Fruit fly (Drosophila melanogaster) whole organism, embryonic: ENCODE results near the gene AsnRS.

Experiments
- C15 ChIP-seq: fragments of 200-800 bp; sonication (Bioruptor generic); IDR thresholded peaks from 3 replicates; pipeline ENCODE4 v1.3.6; 2022; ENCODE audit warnings: missing biosample characterization, missing genetic modification characterization
- CG10147 ChIP-seq: fragments of 200-800 bp; sonication (Bioruptor generic); optimal IDR thresholded peaks from 2 replicates; lab custom pipeline; 2019; ENCODE audit warnings: missing biosample characterization, mild to moderate bottlenecking, missing genetic modification characterization, moderate library complexity
- CG11723 ChIP-seq: fragments of 200-800 bp; sonication (Bioruptor generic); optimal IDR thresholded peaks from 2 replicates; lab custom pipeline; 2017; ENCODE audit warnings: missing biosample characterization, mild to moderate bottlenecking, missing genetic modification characterization
- CG1233 ChIP-seq: fragments of 200-800 bp; sonication (Bioruptor generic); optimal IDR thresholded peaks from 4 replicates; lab custom pipeline; 2018; ENCODE audit warnings: missing biosample characterization, mild to moderate bottlenecking, missing genetic modification characterization
- CG13287 ChIP-seq: fragments of 200-800 bp; sonication (Bioruptor generic); IDR thresholded peaks from 2 replicates; pipeline ENCODE4 v1.3.6; 2022; ENCODE audit warnings: missing biosample characterization, missing genetic modification characterization; ENCODE audit not compliant: partially characterized antibody
- CG13624 ChIP-seq: fragments of 200-800 bp; sonication (Bioruptor generic); optimal IDR thresholded peaks from 2 replicates; lab custom pipeline; 2016; ENCODE audit warnings: missing biosample characterization, missing genetic modification characterization
- CG14014 ChIP-seq: fragments of 200-800 bp; sonication (Bioruptor generic); IDR thresholded peaks from 2 replicates; pipeline ENCODE4 v1.3.6; 2022; ENCODE audit warnings: missing biosample characterization, missing genetic modification characterization
- CG14860 ChIP-seq: fragments of 200-800 bp; sonication (Bioruptor generic); IDR thresholded peaks from 3 replicates; pipeline ENCODE4 v1.3.6; 2022; ENCODE audit warnings: missing biosample characterization, missing genetic modification characterization; ENCODE audit not compliant: partially characterized antibody
- CG17328 ChIP-seq: fragments of 200-800 bp; sonication (Bioruptor generic); IDR thresholded peaks from 2 replicates; pipeline ENCODE4 v1.3.6; 2022; ENCODE audit warnings: missing biosample characterization, missing genetic modification characterization
- CG17912 ChIP-seq: fragments of 200-800 bp; sonication (Bioruptor generic); optimal IDR thresholded peaks from 2 replicates; lab custom pipeline; 2018; ENCODE audit warnings: missing biosample characterization, mild to moderate bottlenecking, missing genetic modification characterization
- CG18619 ChIP-seq: fragments of 200-800 bp; sonication (Bioruptor generic); optimal IDR thresholded peaks from 3 replicates; lab custom pipeline; 2017; ENCODE audit warnings: missing biosample characterization, mild to moderate bottlenecking, missing genetic modification characterization
- CG2199 ChIP-seq: fragments of 200-800 bp; sonication (Bioruptor generic); IDR thresholded peaks from 3 replicates; pipeline ENCODE4 v1.3.6; 2022; ENCODE audit warnings: missing biosample characterization, missing genetic modification characterization
- CG31388 ChIP-seq: fragments of 200-800 bp; sonication (Bioruptor generic); optimal IDR thresholded peaks from 2 replicates; lab custom pipeline; 2016; ENCODE audit warnings: missing biosample characterization, missing genetic modification characterization
- CG31441 ChIP-seq: fragments of 200-800 bp; sonication (Bioruptor generic); IDR thresholded peaks from 2 replicates; pipeline ENCODE4 v1.3.6; 2022; ENCODE audit warnings: missing biosample characterization, missing genetic modification characterization
- CG3726 ChIP-seq: fragments of 200-800 bp; sonication (Bioruptor generic); IDR thresholded peaks from 3 replicates; pipeline ENCODE4, ENCODE4 v1.3.6; 2022; ENCODE audit warnings: missing biosample characterization, missing genetic modification characterization
- CG7271 ChIP-seq: fragments of 200-800 bp; sonication (Bioruptor generic); optimal IDR thresholded peaks from 2 replicates; lab custom pipeline; 2018; ENCODE audit warnings: missing biosample characterization, mild to moderate bottlenecking, missing genetic modification characterization, moderate library complexity
- CG9876 ChIP-seq: fragments of 200-800 bp; sonication (Bioruptor generic); optimal IDR thresholded peaks from 2 replicates; lab custom pipeline; 2016; ENCODE audit warnings: missing biosample characterization, missing genetic modification characterization
- D19A ChIP-seq: fragments of 200-800 bp; optimal IDR thresholded peaks from 3 replicates; lab custom pipeline; 2019; ENCODE audit warnings: missing biosample characterization, mild to moderate bottlenecking, missing genetic modification characterization, moderate library complexity
- Elba2 ChIP-seq: fragments of 200-800 bp; sonication (Bioruptor generic); optimal IDR thresholded peaks from 3 replicates; lab custom pipeline; 2016; ENCODE audit warnings: missing biosample characterization, missing genetic modification characterization
- Fer3 ChIP-seq: fragments of 200-800 bp; sonication (Bioruptor generic); optimal IDR thresholded peaks from 2 replicates; lab custom pipeline; 2018; ENCODE audit warnings: missing biosample characterization, mild to moderate bottlenecking, missing genetic modification characterization, moderate library complexity
- GATAe ChIP-seq: fragments of 200-800 bp; sonication (Bioruptor generic); conservative IDR thresholded peaks from 2 replicates; pipeline ENCODE4 v1.3.6; 2022; ENCODE audit warnings: missing biosample characterization, missing genetic modification characterization
- Gug ChIP-seq: fragments of 200-800 bp; sonication (Bioruptor generic); IDR thresholded peaks from 4 replicates; pipeline ENCODE4 v1.3.6; 2022; ENCODE audit warnings: missing biosample characterization, missing genetic modification characterization
- HLH4C ChIP-seq: fragments of 200-800 bp; sonication (Bioruptor generic); IDR thresholded peaks from 3 replicates; pipeline ENCODE4 v1.3.6; 2022; ENCODE audit warnings: missing biosample characterization, missing genetic modification characterization; ENCODE audit not compliant: partially characterized antibody
- Hey ChIP-seq: fragments of 200-800 bp; sonication (Bioruptor generic); optimal IDR thresholded peaks from 3 replicates; lab custom pipeline; 2018; ENCODE audit warnings: missing biosample characterization, mild to moderate bottlenecking, missing genetic modification characterization
- Hmr ChIP-seq: fragments of 200-800 bp; sonication (Bioruptor generic); optimal IDR thresholded peaks from 3 replicates; lab custom pipeline; 2017; ENCODE audit warnings: mild to moderate bottlenecking, missing biosample characterization, missing genetic modification reagents, missing genetic modification characterization
- Jarid2 ChIP-seq: fragments of 200-800 bp; sonication (Bioruptor generic); optimal IDR thresholded peaks from 3 replicates; lab custom pipeline; 2017; ENCODE audit warnings: mild to moderate bottlenecking, missing biosample characterization, missing genetic modification reagents, missing genetic modification characterization
- Lpt ChIP-seq: fragments of >200 bp; optimal IDR thresholded peaks from 2 replicates; lab custom pipeline; 2018; ENCODE audit warnings: missing biosample characterization, missing genetic modification characterization
- Max ChIP-seq: fragments of 200-800 bp; sonication (Bioruptor generic); optimal IDR thresholded peaks from 2 replicates; lab custom pipeline; 2016; ENCODE audit warnings: missing biosample characterization, mild to moderate bottlenecking, missing genetic modification characterization
- NC2α ChIP-seq: fragments of 200-800 bp; sonication (Bioruptor generic); optimal IDR thresholded peaks from 2 replicates; lab custom pipeline; 2016; ENCODE audit warnings: missing biosample characterization, missing genetic modification characterization
- Oli ChIP-seq: fragments of 200-800 bp; sonication (Bioruptor generic); optimal IDR thresholded peaks from 2 replicates; lab custom pipeline; 2018; ENCODE audit warnings: missing biosample characterization, mild to moderate bottlenecking, missing genetic modification characterization, moderate library complexity
- Opbp ChIP-seq: fragments of 200-800 bp; sonication (Bioruptor generic); IDR thresholded peaks from 3 replicates; pipeline ENCODE4 v1.3.6; 2022; ENCODE audit warnings: missing biosample characterization, missing genetic modification characterization; ENCODE audit not compliant: partially characterized antibody
- bab2 ChIP-seq: fragments of 200-800 bp; sonication (Bioruptor generic); optimal IDR thresholded peaks from 2 replicates; lab custom pipeline; 2016; ENCODE audit warnings: missing biosample characterization, missing genetic modification characterization
- cwo ChIP-seq: fragments of 200-800 bp; sonication (Bioruptor generic); optimal IDR thresholded peaks from 3 replicates; lab custom pipeline; 2017; ENCODE audit warnings: missing biosample characterization, missing genetic modification characterization, mild to moderate bottlenecking, moderate library complexity, missing genetic modification reagents
- danr ChIP-seq: fragments of 200-800 bp; sonication (Bioruptor generic); IDR thresholded peaks from 2 replicates; pipeline ENCODE4 v1.3.6; 2022; ENCODE audit warnings: missing biosample characterization, missing genetic modification characterization
- dati ChIP-seq: fragments of 200-800 bp; sonication (Bioruptor generic); IDR thresholded peaks from 2 replicates; pipeline ENCODE4 v1.3.6; 2022; ENCODE audit warnings: missing biosample characterization, missing genetic modification characterization
- ems ChIP-seq: fragments of 200-800 bp; sonication (Bioruptor generic); optimal IDR thresholded peaks from 3 replicates; lab custom pipeline; 2016; ENCODE audit warnings: missing biosample characterization, missing genetic modification characterization
- gsb-n ChIP-seq: fragments of 200-800 bp; sonication (Bioruptor generic); optimal IDR thresholded peaks from 3 replicates; lab custom pipeline; 2018; ENCODE audit warnings: missing biosample characterization, mild to moderate bottlenecking, missing genetic modification characterization
- jing ChIP-seq: fragments of 200-800 bp; sonication (Bioruptor generic); optimal IDR thresholded peaks from 2 replicates; lab custom pipeline; 2018; ENCODE audit warnings: missing biosample characterization, mild to moderate bottlenecking, missing genetic modification characterization
- lmd ChIP-seq: fragments of 200-800 bp; sonication (Bioruptor generic); IDR thresholded peaks from 2 replicates; pipeline ENCODE4 v1.3.6; 2022; ENCODE audit warnings: missing biosample characterization, missing genetic modification characterization
- maf-S ChIP-seq: fragments of 200-800 bp; sonication (Bioruptor generic); optimal IDR thresholded peaks from 2 replicates; lab custom pipeline; 2016; ENCODE audit warnings: missing biosample characterization, missing genetic modification characterization
- mirr ChIP-seq: fragments of 200-800 bp; sonication (Bioruptor generic); optimal IDR thresholded peaks from 3 replicates; lab custom pipeline; 2018; ENCODE audit warnings: missing biosample characterization, mild to moderate bottlenecking, missing genetic modification characterization
- p53 ChIP-seq: fragments of 200-800 bp; sonication (Bioruptor generic); optimal IDR thresholded peaks from 2 replicates; lab custom pipeline; 2016; ENCODE audit warnings: missing biosample characterization, missing genetic modification characterization
- pros ChIP-seq: fragments of 200-800 bp; sonication (Bioruptor generic); optimal IDR thresholded peaks from 3 replicates; lab custom pipeline; 2019; ENCODE audit warnings: missing biosample characterization, mild to moderate bottlenecking, missing genetic modification characterization, moderate library complexity
- rib ChIP-seq: fragments of 200-800 bp; sonication (Bioruptor generic); IDR thresholded peaks from 2 replicates; pipeline ENCODE4 v1.3.6; 2022; ENCODE audit warnings: missing biosample characterization, missing genetic modification characterization
- ro ChIP-seq: fragments of 200-800 bp; sonication (Bioruptor generic); IDR thresholded peaks from 2 replicates; pipeline ENCODE4 v1.3.6; 2022; ENCODE audit warnings: missing biosample characterization, missing genetic modification characterization
- sens-2 ChIP-seq: fragments of 200-800 bp; sonication (Bioruptor generic); IDR thresholded peaks from 2 replicates; pipeline ENCODE4 v1.3.6; 2022; ENCODE audit warnings: missing biosample characterization, missing genetic modification characterization
- so ChIP-seq: fragments of 200-800 bp; sonication (Bioruptor generic); IDR thresholded peaks from 3 replicates; pipeline ENCODE4 v1.3.6; 2022; ENCODE audit warnings: missing biosample characterization, missing genetic modification characterization
- stc ChIP-seq: fragments of 200-800 bp; sonication (Bioruptor generic); IDR thresholded peaks from 2 replicates; pipeline ENCODE4 v1.3.6; 2022; ENCODE audit warnings: missing biosample characterization, missing genetic modification characterization
- tgo ChIP-seq: fragments of 200-800 bp; sonication (Bioruptor generic); IDR thresholded peaks from 3 replicates; pipeline ENCODE4 v1.3.6; 2022; ENCODE audit warnings: missing biosample characterization, missing genetic modification characterization
- zfh2 ChIP-seq: fragments of 200-800 bp; sonication (Bioruptor generic); optimal IDR thresholded peaks from 2 replicates; lab custom pipeline; 2016; ENCODE audit warnings: missing biosample characterization, missing genetic modification characterization

AsnRS gene

dm6 chr2L:19158005-19158666, 26.4 kb upstream of the AsnRS start (continued):
- no peak for TF ChIP-seq tgo
- TF ChIP-seq p53 (GFP tag; lab: Kevin White, UChicago): no peak
- no peak for TF ChIP-seq CG13624 (GFP tag; lab: Kevin White, UChicago)
- no peak for TF ChIP-seq maf-S (GFP tag; lab: Kevin White, UChicago)
- TF ChIP-seq CG10147 (GFP tag; lab: Kevin White, UChicago): peak; percentile 21
- TF ChIP-seq lmd: no peak
- TF ChIP-seq CG7271 (tag; lab: Kevin White, UChicago): peak; percentile 30
- no peak for TF ChIP-seq GATAe (GFP tag; lab: Robert Waterston, UW)
- TF ChIP-seq dati (GFP tag; lab: Robert Waterston, UW): no peak
- no peak for TF ChIP-seq sens-2 (GFP tag; lab: Robert Waterston, UW)
- peak; percentile 64 for TF ChIP-seq Hmr
- peak; percentile 59; the same call in 1 of the 2 replicates for TF ChIP-seq CG13287 (GFP tag; lab: Robert Waterston, UW)
- no peak for TF ChIP-seq ems (GFP tag; lab: Kevin White, UChicago)
- TF ChIP-seq NC2α: peak; percentile 0
- TF ChIP-seq CG17912 (GFP tag; lab: Kevin White, UChicago): peak; percentile 65
- TF ChIP-seq bab2 (GFP tag; lab: Kevin White, UChicago): no peak
- TF ChIP-seq CG31388 (GFP tag; lab: Kevin White, UChicago): no peak
- peak; percentile 95 for TF ChIP-seq pros (GFP tag; lab: Kevin White, UChicago)
- TF ChIP-seq D19A (tag; lab: Kevin White, UChicago): peak; percentile 48
- TF ChIP-seq CG1233 (GFP tag; lab: Kevin White, UChicago): no peak
- TF ChIP-seq Lpt (GFP tag; lab: Kevin White, UChicago): no peak
- peak; percentile 23 for TF ChIP-seq Fer3 (tag; lab: Kevin White, UChicago)
- TF ChIP-seq rib: 0 out of 2 replicates have a peak, but pooled peaks have one; percentile 39
- TF ChIP-seq Max (GFP tag; lab: Kevin White, UChicago): peak; percentile 30
- no peak; the same call in 1 of the 2 replicates for TF ChIP-seq stc (GFP tag; lab: Robert Waterston, UW)
- TF ChIP-seq mirr (GFP tag; lab: Kevin White, UChicago): peak; percentile 76
- TF ChIP-seq CG3726: no peak
- peak; percentile 51 for TF ChIP-seq gsb-n (tag; lab: Kevin White, UChicago)
- peak; percentile 55; the same call in 2 of the 3 replicates for TF ChIP-seq CG2199 (GFP tag; lab: Robert Waterston, UW)
- TF ChIP-seq Gug: no peak
- TF ChIP-seq danr (GFP tag; lab: Robert Waterston, UW): no peak
- TF ChIP-seq CG14014 (GFP tag; lab: Robert Waterston, UW): no peak
- TF ChIP-seq zfh2 (GFP tag; lab: Kevin White, UChicago): no peak
- peak; percentile 5 for TF ChIP-seq Hey (tag; lab: Kevin White, UChicago)
- TF ChIP-seq HLH4C (GFP tag; lab: Robert Waterston, UW): 0 out of 3 replicates have a peak, but pooled peaks have one; percentile 16
- TF ChIP-seq CG14860: no peak
- no peak for TF ChIP-seq Oli (tag; lab: Kevin White, UChicago)
- peak; percentile 44; the same call in 1 of the 3 replicates for TF ChIP-seq Opbp (GFP tag; lab: Robert Waterston, UW)
- no peak for TF ChIP-seq CG18619 (GFP tag; lab: Kevin White, UChicago)
- TF ChIP-seq Jarid2: peak; percentile 91
- TF ChIP-seq jing (GFP tag; lab: Kevin White, UChicago): no peak
- no peak for TF ChIP-seq CG9876 (GFP tag; lab: Kevin White, UChicago)
- TF ChIP-seq ro (GFP tag; lab: Robert Waterston, UW): no peak
- TF ChIP-seq C15: no peak
- TF ChIP-seq CG31441 (GFP tag; lab: Robert Waterston, UW): no peak
- no peak for TF ChIP-seq Elba2 (GFP tag; lab: Kevin White, UChicago)
- peak; percentile 0 for TF ChIP-seq CG11723 (GFP tag; lab: Kevin White, UChicago)
- TF ChIP-seq CG17328 (GFP tag; lab: Robert Waterston, UW): no peak
- TF ChIP-seq cwo (GFP tag; lab: Kevin White, UChicago): peak; percentile 31
- TF ChIP-seq so: no peak
